Fruit fly (Drosophila melanogaster) whole organism, embryonic: ENCODE measurements around the gene qjt.

Experiments
- ATbp ChIP-seq: fragments of 200-800 bp; sonication (Bioruptor generic); optimal IDR thresholded peaks from 2 replicates; lab custom pipeline; 2017; ENCODE audit warnings: missing biosample characterization, mild to moderate bottlenecking, missing genetic modification characterization, missing genetic modification reagents
- B-H1 ChIP-seq: fragments of 200-800 bp; sonication (Bioruptor generic); IDR thresholded peaks from 3 replicates; pipeline ENCODE4 v1.3.6; 2022; ENCODE audit warnings: missing biosample characterization, missing genetic modification characterization
- Bteb2 ChIP-seq: fragments of 200-800 bp; sonication (Bioruptor generic); optimal IDR thresholded peaks from 2 replicates; lab custom pipeline; 2016; ENCODE audit warnings: missing biosample characterization, missing genetic modification characterization
- CG10366 ChIP-seq: fragments of 200-800 bp; sonication (Bioruptor generic); IDR thresholded peaks from 2 replicates; pipeline ENCODE4 v1.3.6; 2022; ENCODE audit warnings: missing biosample characterization, missing genetic modification characterization
- CG10654 ChIP-seq: fragments of 200-800 bp; sonication (Bioruptor generic); optimal IDR thresholded peaks from 2 replicates; lab custom pipeline; 2016; ENCODE audit warnings: missing biosample characterization, missing genetic modification characterization
- CG12219 ChIP-seq: fragments of 200-800 bp; sonication (Bioruptor generic); optimal IDR thresholded peaks from 3 replicates; lab custom pipeline; 2018; ENCODE audit warnings: missing biosample characterization, mild to moderate bottlenecking, missing genetic modification characterization
- CG13424 ChIP-seq: fragments of 200-800 bp; sonication (Bioruptor generic); optimal IDR thresholded peaks from 2 replicates; lab custom pipeline; 2019; ENCODE audit warnings: missing biosample characterization, mild to moderate bottlenecking, missing genetic modification characterization, moderate library complexity
- CG15479 ChIP-seq: fragments of 200-800 bp; sonication (Bioruptor generic); optimal IDR thresholded peaks from 3 replicates; lab custom pipeline; 2019; ENCODE audit warnings: missing biosample characterization, mild to moderate bottlenecking, missing genetic modification characterization, moderate library complexity
- CG16863 ChIP-seq: fragments of 200-800 bp; sonication (Bioruptor generic); optimal IDR thresholded peaks from 3 replicates; lab custom pipeline; 2016; ENCODE audit warnings: missing biosample characterization, missing genetic modification characterization
- CG31388 ChIP-seq: fragments of 200-800 bp; sonication (Bioruptor generic); optimal IDR thresholded peaks from 2 replicates; lab custom pipeline; 2016; ENCODE audit warnings: missing biosample characterization, missing genetic modification characterization
- CG6854 ChIP-seq: fragments of 200-800 bp; sonication (Bioruptor generic); optimal IDR thresholded peaks from 3 replicates; lab custom pipeline; 2017; ENCODE audit warnings: missing biosample characterization, mild to moderate bottlenecking, missing genetic modification characterization
- CG8290 ChIP-seq, 3 experiments: fragments of 200-800 bp; sonication (Bioruptor generic); optimal IDR thresholded peaks; 2 replicates each; lab custom pipeline; 2016 to 2019; ENCODE audit warnings: missing biosample characterization in 3 of 3, missing genetic modification characterization in 3 of 3, mild to moderate bottlenecking in 2 of 3, moderate library complexity in 1 of 3
- CG9932 ChIP-seq: fragments of 200-800 bp; sonication (Bioruptor generic); IDR thresholded peaks from 2 replicates; pipeline ENCODE4 v1.3.6; 2022; ENCODE audit warnings: missing biosample characterization, missing genetic modification characterization
- Chrac-16 ChIP-seq: fragments of 200-800 bp; sonication (Bioruptor generic); optimal IDR thresholded peaks from 3 replicates; lab custom pipeline; 2016; ENCODE audit warnings: missing biosample characterization, missing genetic modification characterization
- D ChIP-seq, 2 experiments: fragments of 200-800 bp in 1 of 2; fragments of >200 bp in 1 of 2; sonication (Bioruptor generic) in 1 of 2; optimal IDR thresholded peaks; 2 replicates in 1 of 2; 3 replicates in 1 of 2; lab custom pipeline; 2017; ENCODE audit warnings: mild to moderate bottlenecking in 1 of 2, missing biosample characterization in 1 of 2, missing genetic modification characterization in 1 of 2, missing genetic modification reagents in 1 of 2
- D19B ChIP-seq: fragments of 200-800 bp; sonication (Bioruptor generic); optimal IDR thresholded peaks from 2 replicates; lab custom pipeline; 2017; ENCODE audit warnings: missing biosample characterization, mild to moderate bottlenecking, missing genetic modification characterization
- Dad ChIP-seq: fragments of 200-800 bp; sonication (Bioruptor generic); optimal IDR thresholded peaks from 3 replicates; lab custom pipeline; 2016; ENCODE audit warnings: missing biosample characterization, missing genetic modification characterization
- Doc2 ChIP-seq: fragments of 200-800 bp; sonication (Bioruptor generic); IDR thresholded peaks from 2 replicates; pipeline ENCODE4 v1.3.6; 2022; ENCODE audit warnings: missing biosample characterization, missing genetic modification characterization
- Doc3 ChIP-seq: fragments of 200-800 bp; sonication (Bioruptor generic); IDR thresholded peaks from 3 replicates; pipeline ENCODE4 v1.3.6; 2022; ENCODE audit warnings: missing biosample characterization, missing genetic modification characterization; ENCODE audit not compliant: partially characterized antibody
- Dp ChIP-seq: fragments of 200-800 bp; sonication (Bioruptor generic); optimal IDR thresholded peaks from 2 replicates; lab custom pipeline; 2018; ENCODE audit warnings: missing biosample characterization, mild to moderate bottlenecking, missing genetic modification characterization, moderate library complexity
- E2f1 ChIP-seq: fragments of 200-800 bp; sonication (Bioruptor generic); IDR thresholded peaks from 2 replicates; pipeline ENCODE4 v1.3.6; 2022; ENCODE audit warnings: missing biosample characterization, missing genetic modification characterization
- H2.0 ChIP-seq: fragments of 200-800 bp; sonication (Bioruptor generic); IDR thresholded peaks from 2 replicates; pipeline ENCODE4 v1.3.6; 2022; ENCODE audit warnings: missing biosample characterization, missing genetic modification characterization
- HmgD ChIP-seq: fragments of 200-800 bp; sonication (Bioruptor generic); optimal IDR thresholded peaks from 3 replicates; lab custom pipeline; 2016; ENCODE audit warnings: missing biosample characterization, missing genetic modification characterization
- HmgZ ChIP-seq: fragments of 200-800 bp; sonication (Bioruptor generic); optimal IDR thresholded peaks from 2 replicates; lab custom pipeline; 2018; ENCODE audit warnings: missing biosample characterization, mild to moderate bottlenecking, missing genetic modification characterization
- Hr3 ChIP-seq: fragments of 200-800 bp; sonication (Bioruptor generic); optimal IDR thresholded peaks from 3 replicates; lab custom pipeline; 2016; ENCODE audit warnings: missing biosample characterization, missing genetic modification characterization
- Hsf ChIP-seq: fragments of 200-800 bp; sonication (Bioruptor generic); optimal IDR thresholded peaks from 3 replicates; lab custom pipeline; 2016; ENCODE audit warnings: missing biosample characterization, missing genetic modification characterization
- MBD-R2 ChIP-seq: fragments of 200-800 bp; sonication (Bioruptor generic); IDR thresholded peaks from 2 replicates; pipeline ENCODE4 v1.3.6; 2022; ENCODE audit warnings: missing biosample characterization, missing genetic modification characterization
- PHDP ChIP-seq: fragments of 200-800 bp; sonication (Bioruptor generic); optimal IDR thresholded peaks from 3 replicates; lab custom pipeline; 2018; ENCODE audit warnings: missing biosample characterization, mild to moderate bottlenecking, missing genetic modification characterization, moderate library complexity
- Spps ChIP-seq: fragments of 200-800 bp; sonication (Bioruptor generic); optimal IDR thresholded peaks from 2 replicates; lab custom pipeline; 2018; ENCODE audit warnings: missing biosample characterization, mild to moderate bottlenecking, missing genetic modification characterization
- Ssrp ChIP-seq: fragments of 200-800 bp; sonication (Bioruptor generic); optimal IDR thresholded peaks from 2 replicates; lab custom pipeline; 2018; ENCODE audit warnings: missing biosample characterization, mild to moderate bottlenecking, missing genetic modification characterization, moderate library complexity
- aop ChIP-seq: fragments of 200-800 bp; sonication (Bioruptor generic); IDR thresholded peaks from 2 replicates; pipeline ENCODE4 v1.3.6; 2022; ENCODE audit warnings: missing biosample characterization, missing genetic modification characterization
- az2 ChIP-seq: fragments of 200-800 bp; sonication (Bioruptor generic); optimal IDR thresholded peaks from 3 replicates; lab custom pipeline; 2016; ENCODE audit warnings: missing biosample characterization, missing genetic modification characterization
- bbx ChIP-seq: fragments of 200-800 bp; sonication (Bioruptor generic); IDR thresholded peaks from 2 replicates; pipeline ENCODE4 v1.3.6; 2022; ENCODE audit warnings: missing biosample characterization, missing genetic modification characterization; ENCODE audit not compliant: partially characterized antibody
- cato ChIP-seq: fragments of 200-800 bp; sonication (Bioruptor generic); optimal IDR thresholded peaks from 2 replicates; lab custom pipeline; 2016; ENCODE audit warnings: missing biosample characterization, missing genetic modification characterization, borderline replicate concordance
- corto ChIP-seq: fragments of 200-800 bp; sonication (Bioruptor generic); optimal IDR thresholded peaks from 2 replicates; lab custom pipeline; 2016; ENCODE audit warnings: missing biosample characterization, mild to moderate bottlenecking, missing genetic modification characterization, moderate library complexity
- dm ChIP-seq: fragments of 200-800 bp; sonication (Bioruptor generic); optimal IDR thresholded peaks from 3 replicates; lab custom pipeline; 2016; ENCODE audit warnings: missing biosample characterization, missing genetic modification characterization
- eyg ChIP-seq: fragments of 200-800 bp; sonication (Bioruptor generic); optimal IDR thresholded peaks from 3 replicates; lab custom pipeline; 2016; ENCODE audit warnings: missing biosample characterization, missing genetic modification characterization
- gfzf ChIP-seq: fragments of 200-800 bp; sonication (Bioruptor generic); optimal IDR thresholded peaks from 2 replicates; lab custom pipeline; 2016; ENCODE audit warnings: missing biosample characterization, mild to moderate bottlenecking, missing genetic modification characterization, moderate library complexity
- gro ChIP-seq: fragments of 200-800 bp; sonication (Bioruptor generic); optimal IDR thresholded peaks from 2 replicates; lab custom pipeline; 2016; ENCODE audit warnings: missing biosample characterization, missing genetic modification characterization
- hkb ChIP-seq, 2 experiments: fragments of 200-800 bp in 1 of 2; fragments of >200 bp in 1 of 2; sonication (Bioruptor generic) in 1 of 2; IDR thresholded peaks in 1 of 2; optimal IDR thresholded peaks in 1 of 2; 2 replicates each; pipeline versions ENCODE4 v1.3.6 to Lab custom; 2017 to 2022; ENCODE audit warnings: missing biosample characterization in 1 of 2, missing genetic modification characterization in 1 of 2
- hth ChIP-seq: fragments of >200 bp; optimal IDR thresholded peaks from 2 replicates; lab custom pipeline; 2017; ENCODE audit warnings: inconsistent platforms
- nerfin-1 ChIP-seq: fragments of 200-800 bp; sonication (Bioruptor generic); optimal IDR thresholded peaks from 3 replicates; lab custom pipeline; 2019; ENCODE audit warnings: missing biosample characterization, mild to moderate bottlenecking, missing genetic modification characterization, moderate library complexity
- nom ChIP-seq: fragments of 200-800 bp; sonication (Bioruptor generic); optimal IDR thresholded peaks from 2 replicates; lab custom pipeline; 2017; ENCODE audit warnings: missing biosample characterization, missing genetic modification characterization, mild to moderate bottlenecking, moderate library complexity, missing genetic modification reagents
- peb ChIP-seq: fragments of 200-800 bp; sonication (Bioruptor generic); IDR thresholded peaks from 2 replicates; pipeline ENCODE4 v1.3.6; 2022; ENCODE audit warnings: missing biosample characterization, missing genetic modification characterization
- pho ChIP-seq: fragments of 200-800 bp; sonication (Bioruptor generic); optimal IDR thresholded peaks from 2 replicates; lab custom pipeline; 2016; ENCODE audit warnings: missing biosample characterization, missing genetic modification characterization
- repo ChIP-seq: fragments of 200-800 bp; sonication (Bioruptor generic); optimal IDR thresholded peaks from 2 replicates; lab custom pipeline; 2016; ENCODE audit warnings: missing biosample characterization, missing genetic modification characterization
- sd ChIP-seq: fragments of 200-800 bp; sonication (Bioruptor generic); optimal IDR thresholded peaks from 3 replicates; lab custom pipeline; 2018; ENCODE audit warnings: missing biosample characterization, mild to moderate bottlenecking, missing genetic modification characterization, moderate library complexity
- ssp ChIP-seq: fragments of 200-800 bp; sonication (Bioruptor generic); IDR thresholded peaks from 2 replicates; pipeline ENCODE4 v1.3.6; 2022; ENCODE audit warnings: missing biosample characterization, missing genetic modification characterization
- vvl ChIP-seq: fragments of 200-800 bp; sonication (Bioruptor generic); IDR thresholded peaks from 2 replicates; pipeline ENCODE4 v1.3.6; 2022; ENCODE audit warnings: missing biosample characterization, missing genetic modification characterization

qjt gene

DNA sequence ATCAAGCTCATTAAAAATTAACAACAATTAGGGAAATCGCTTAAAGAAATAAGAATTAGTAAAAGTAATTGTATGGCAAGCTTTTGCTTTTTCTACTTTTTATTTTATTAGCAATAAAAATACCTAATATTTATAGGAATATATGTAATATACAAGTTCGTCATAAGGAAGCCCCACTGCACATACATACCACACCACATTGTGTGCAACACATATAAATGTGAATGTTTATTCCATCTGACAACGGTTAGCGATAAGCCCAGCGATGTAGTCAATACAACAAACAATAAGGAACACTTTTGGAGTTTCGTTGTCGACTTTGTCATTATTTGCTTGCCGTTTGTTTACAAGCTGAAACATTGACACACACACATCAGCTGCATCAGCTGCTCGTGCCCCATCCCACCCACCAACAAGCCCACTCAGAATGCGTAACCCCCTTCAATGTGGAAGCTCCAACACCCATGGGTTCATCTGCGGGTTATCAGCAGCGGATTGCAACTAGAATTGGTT is 6.4 kb downstream of the qjt start (continued):
- TF ChIP-seq D (optimal IDR thresholded peaks at IDR 0.05; lab: Kevin White, UChicago) (no peak), D (GFP tag; optimal IDR thresholded peaks at IDR 0.05; lab: Kevin White, UChicago) (peak; percentile 88), CG31388 (GFP tag; lab: Kevin White, UChicago) (no peak), dm (GFP tag; lab: Kevin White, UChicago) (no peak), cato (GFP tag; lab: Kevin White, UChicago) (peak; percentile 70), peb (no peak), hkb (optimal IDR thresholded peaks at IDR 0.05; lab: Kevin White, UChicago) (no peak), hkb (GFP tag; IDR thresholded peaks at IDR 0.05; lab: Robert Waterston, UW) (peak; percentile 66), Dad (GFP tag; lab: Kevin White, UChicago) (no peak), repo (GFP tag; lab: Kevin White, UChicago) (peak; percentile 69), eyg (peak; percentile 16), CG15479 (GFP tag; lab: Kevin White, UChicago) (no peak), aop (no peak), Doc3 (GFP tag; lab: Robert Waterston, UW) (no peak), CG6854 (peak; percentile 45), gro (GFP tag; lab: Kevin White, UChicago) (no peak), sd (tag; lab: Kevin White, UChicago) (peak; percentile 32), H2.0 (GFP tag; lab: Robert Waterston, UW) (no peak), Hsf (GFP tag; lab: Kevin White, UChicago) (peak; percentile 54), HmgZ (peak; percentile 23), ATbp (GFP tag; lab: Kevin White, UChicago) (peak; percentile 99), CG13424 (tag; lab: Kevin White, UChicago) (peak; percentile 73), CG10366 (GFP tag; lab: Robert Waterston, UW) (peak; percentile 22; the same call in 1 of the 2 replicates), Ssrp (tag; lab: Kevin White, UChicago) (peak; percentile 42), gfzf (GFP tag; lab: Kevin White, UChicago) (no peak), corto (no peak), Doc2 (GFP tag; lab: Robert Waterston, UW) (no peak), Bteb2 (GFP tag; lab: Kevin White, UChicago) (no peak), D19B (no peak), nerfin-1 (tag; lab: Kevin White, UChicago) (peak; percentile 90), CG16863 (GFP tag; lab: Kevin White, UChicago) (peak; percentile 57), vvl (peak; percentile 66), CG9932 (GFP tag; lab: Robert Waterston, UW) (no peak), nom (GFP tag; lab: Kevin White, UChicago) (peak; percentile 80), CG12219 (GFP tag; lab: Kevin White, UChicago) (peak; percentile 84), Hr3 (GFP tag; lab: Kevin White, UChicago) (no peak), Dp (GFP tag; lab: Kevin White, UChicago) (no peak), PHDP (tag; lab: Kevin White, UChicago) (peak; percentile 78), pho (no peak), CG10654 (GFP tag; lab: Kevin White, UChicago) (peak; percentile 63), Chrac-16 (GFP tag; lab: Kevin White, UChicago) (peak; percentile 38), E2f1 (GFP tag; lab: Robert Waterston, UW) (peak; percentile 44; the same call in 1 of the 2 replicates), MBD-R2 (no peak), bbx (GFP tag; lab: Robert Waterston, UW) (no peak), Spps (tag; lab: Kevin White, UChicago) (peak; percentile 84), HmgD (peak; percentile 21), ssp (GFP tag; lab: Robert Waterston, UW) (no peak; the same call in 1 of the 2 replicates), az2 (GFP tag; lab: Kevin White, UChicago) (peak; percentile 39), CG8290 (GFP tag; optimal IDR thresholded peaks at IDR 0.05; lab: Kevin White, UChicago) (peak; percentile 63), CG8290 (tag; optimal IDR thresholded peaks at IDR 0.05; lab: Kevin White, UChicago) (peak; percentile 77 to 96), B-H1 (GFP tag; lab: Robert Waterston, UW) (peak; percentile 10; the same call in 1 of the 3 replicates), hth (lab: Kevin White, UChicago) (no peak)
